Fruit fly (Drosophila melanogaster) whole organism, wandering third instar larva: Measurements from ENCODE around the gene rdgA.

Source experiments
- Abd-B ChIP-seq: fragments of >200 bp; optimal IDR thresholded peaks from 2 replicates; lab custom pipeline; 2017; ENCODE audit warnings: missing biosample characterization, missing genetic modification characterization
- CG32264 ChIP-seq: fragments of 200-800 bp; sonication (Bioruptor generic); optimal IDR thresholded peaks from 2 replicates; lab custom pipeline; 2016; ENCODE audit warnings: missing biosample characterization, missing genetic modification characterization
- CG9705 ChIP-seq: fragments of 200-800 bp; sonication (Bioruptor generic); optimal IDR thresholded peaks from 2 replicates; lab custom pipeline; 2018; ENCODE audit warnings: missing biosample characterization, mild to moderate bottlenecking, missing genetic modification characterization
- CrebA ChIP-seq: fragments of 200-800 bp; sonication (Bioruptor generic); optimal IDR thresholded peaks from 2 replicates; lab custom pipeline; 2016; ENCODE audit warnings: missing biosample characterization, mild to moderate bottlenecking, missing genetic modification characterization, borderline replicate concordance
- Dfd ChIP-seq: fragments of >200 bp; optimal IDR thresholded peaks from 2 replicates; lab custom pipeline; 2017; ENCODE audit warnings: missing biosample characterization, missing genetic modification characterization
- Dif ChIP-seq: fragments of 200-275, 200-300 bp; sonication (Bioruptor generic); optimal IDR thresholded peaks from 2 replicates; lab custom pipeline; 2018; ENCODE audit warnings: missing biosample characterization, missing genetic modification characterization; ENCODE audit not compliant: partially characterized antibody
- GATAd ChIP-seq: sonication (Bioruptor generic); optimal IDR thresholded peaks from 2 replicates; lab custom pipeline; 2016; ENCODE audit warnings: missing biosample characterization, missing genetic modification characterization
- HLH106 ChIP-seq: fragments of 200-800 bp; optimal IDR thresholded peaks from 3 replicates; lab custom pipeline; 2019; ENCODE audit warnings: missing biosample characterization, mild to moderate bottlenecking, missing genetic modification characterization, moderate library complexity
- Hnf4 ChIP-seq: fragments of 200-800 bp; sonication (Bioruptor generic); optimal IDR thresholded peaks from 2 replicates; lab custom pipeline; 2016; ENCODE audit warnings: missing biosample characterization, mild to moderate bottlenecking, missing genetic modification characterization
- Hr78 ChIP-seq: fragments of >200 bp; optimal IDR thresholded peaks from 2 replicates; lab custom pipeline; 2017; ENCODE audit warnings: missing biosample characterization, missing genetic modification characterization
- Hr83 ChIP-seq: fragments of 200-300 bp; sonication (Bioruptor generic); optimal IDR thresholded peaks from 2 replicates; lab custom pipeline; 2016; ENCODE audit warnings: missing biosample characterization, mild to moderate bottlenecking, missing genetic modification characterization, moderate library complexity; ENCODE audit not compliant: poor library complexity, severe bottlenecking
- Jra ChIP-seq: sonication (Bioruptor generic); optimal IDR thresholded peaks from 2 replicates; lab custom pipeline; 2016; ENCODE audit warnings: missing biosample characterization, missing genetic modification characterization
- Mio ChIP-seq: sonication (Bioruptor generic); optimal IDR thresholded peaks from 2 replicates; lab custom pipeline; 2016; ENCODE audit warnings: missing biosample characterization, missing genetic modification characterization
- Myc ChIP-seq: fragments of >200 bp; optimal IDR thresholded peaks from 2 replicates; lab custom pipeline; 2017
- N ChIP-seq: fragments of >200 bp; optimal IDR thresholded peaks from 2 replicates; lab custom pipeline; 2018; ENCODE audit warnings: missing biosample characterization, missing external identifiers, missing genetic modification characterization
- OdsH ChIP-seq: fragments of 200-800 bp; sonication (Bioruptor generic); optimal IDR thresholded peaks from 2 replicates; lab custom pipeline; 2016; ENCODE audit warnings: missing biosample characterization, mild to moderate bottlenecking, missing genetic modification characterization
- Rel ChIP-seq, 2 experiments: fragments of 200-800 bp; sonication (Bioruptor generic) in 1 of 2; optimal IDR thresholded peaks; 2 replicates in 1 of 2; 3 replicates in 1 of 2; lab custom pipeline; 2016 to 2019; ENCODE audit warnings: mild to moderate bottlenecking in 2 of 2, missing biosample characterization in 2 of 2, missing genetic modification characterization in 2 of 2, moderate library complexity in 1 of 2
- Sp1 ChIP-seq: fragments of 200-800 bp; sonication (Bioruptor generic); optimal IDR thresholded peaks from 3 replicates; lab custom pipeline; 2019; ENCODE audit warnings: missing biosample characterization, mild to moderate bottlenecking, missing genetic modification characterization, moderate library complexity
- Vsx2 ChIP-seq: fragments of 200-300, 225-300 bp; sonication (Bioruptor generic); optimal IDR thresholded peaks from 2 replicates; lab custom pipeline; 2018; ENCODE audit warnings: missing biosample characterization, missing genetic modification characterization; ENCODE audit not compliant: partially characterized antibody
- br ChIP-seq: fragments of 200-800 bp; sonication (Bioruptor generic); optimal IDR thresholded peaks from 2 replicates; lab custom pipeline; 2016; ENCODE audit warnings: missing biosample characterization, missing genetic modification characterization
- brk ChIP-seq: fragments of 200-800 bp; sonication (Bioruptor generic); optimal IDR thresholded peaks from 2 replicates; lab custom pipeline; 2016; ENCODE audit warnings: missing biosample characterization, mild to moderate bottlenecking, missing genetic modification characterization
- dl ChIP-seq, 2 experiments: fragments of 175-275, 200-275 bp in 1 of 2; fragments of 200-275 bp in 1 of 2; sonication (Bioruptor generic); optimal IDR thresholded peaks; lab custom pipeline; 2018; ENCODE audit warnings: mild to moderate bottlenecking in 2 of 2, missing biosample characterization in 2 of 2, missing genetic modification characterization in 2 of 2, moderate library complexity in 2 of 2; ENCODE audit not compliant: partially characterized antibody in 2 of 2, insufficient read depth in 1 of 2
- dmrt93B ChIP-seq: fragments of 200-800 bp; sonication (Bioruptor generic); optimal IDR thresholded peaks from 2 replicates; lab custom pipeline; 2018; ENCODE audit warnings: missing biosample characterization, mild to moderate bottlenecking, missing genetic modification characterization
- dsf ChIP-seq: sonication (Bioruptor generic); optimal IDR thresholded peaks from 2 replicates; lab custom pipeline; 2016; ENCODE audit warnings: missing biosample characterization, missing genetic modification characterization, borderline replicate concordance
- ey ChIP-seq: fragments of 200-800 bp; sonication (Bioruptor generic); optimal IDR thresholded peaks from 2 replicates; lab custom pipeline; 2016; ENCODE audit warnings: missing biosample characterization, missing genetic modification characterization
- foxo ChIP-seq, 2 experiments: fragments of 200-800 bp; sonication (Bioruptor generic); optimal IDR thresholded peaks; 2 replicates in 1 of 2; 3 replicates in 1 of 2; lab custom pipeline; 2016 to 2017; ENCODE audit warnings: missing biosample characterization in 2 of 2, missing genetic modification characterization in 2 of 2
- fru ChIP-seq: fragments of 200-800 bp; sonication (Bioruptor generic); optimal IDR thresholded peaks from 3 replicates; lab custom pipeline; 2016; ENCODE audit warnings: missing biosample characterization, mild to moderate bottlenecking, missing genetic modification characterization
- h ChIP-seq: fragments of 200-800 bp; sonication (Bioruptor generic); optimal IDR thresholded peaks from 3 replicates; lab custom pipeline; 2016; ENCODE audit warnings: missing biosample characterization, mild to moderate bottlenecking, missing genetic modification characterization
- jim ChIP-seq: fragments of 175-275, 200-325 bp; sonication (Bioruptor generic); optimal IDR thresholded peaks from 2 replicates; lab custom pipeline; 2016; ENCODE audit warnings: missing biosample characterization, mild to moderate bottlenecking, missing genetic modification characterization
- lola ChIP-seq: fragments of >200 bp; optimal IDR thresholded peaks from 2 replicates; lab custom pipeline; 2017; ENCODE audit warnings: missing biosample characterization, missing genetic modification characterization
- pan ChIP-seq: fragments of >200 bp; optimal IDR thresholded peaks from 2 replicates; lab custom pipeline; 2017
- psq ChIP-seq: fragments of 200-800 bp; sonication (Bioruptor generic); optimal IDR thresholded peaks from 3 replicates; lab custom pipeline; 2017; ENCODE audit warnings: missing biosample characterization, mild to moderate bottlenecking, missing genetic modification characterization, moderate library complexity
- rgr ChIP-seq: fragments of 200-800 bp; sonication (Bioruptor generic); optimal IDR thresholded peaks from 3 replicates; lab custom pipeline; 2016; ENCODE audit warnings: missing biosample characterization, mild to moderate bottlenecking, missing genetic modification characterization
- sage ChIP-seq: fragments of 200-800 bp; sonication (Bioruptor generic); optimal IDR thresholded peaks from 2 replicates; lab custom pipeline; 2016; ENCODE audit warnings: missing biosample characterization, mild to moderate bottlenecking, missing genetic modification characterization
- sv ChIP-seq: fragments of 200-800 bp; sonication (Bioruptor generic); optimal IDR thresholded peaks from 3 replicates; lab custom pipeline; 2016; ENCODE audit warnings: missing biosample characterization, missing genetic modification characterization
- tai ChIP-seq: sonication (Bioruptor generic); optimal IDR thresholded peaks from 2 replicates; lab custom pipeline; 2016; ENCODE audit warnings: missing biosample characterization, missing genetic modification characterization
- usp ChIP-seq: fragments of >200 bp; optimal IDR thresholded peaks from 2 replicates; lab custom pipeline; 2017; ENCODE audit warnings: missing biosample characterization, missing genetic modification characterization
- woc ChIP-seq: sonication (Bioruptor generic); optimal IDR thresholded peaks from 2 replicates; lab custom pipeline; 2016; ENCODE audit warnings: missing biosample characterization, mild to moderate bottlenecking, missing genetic modification characterization

The rdgA gene

DNA sequence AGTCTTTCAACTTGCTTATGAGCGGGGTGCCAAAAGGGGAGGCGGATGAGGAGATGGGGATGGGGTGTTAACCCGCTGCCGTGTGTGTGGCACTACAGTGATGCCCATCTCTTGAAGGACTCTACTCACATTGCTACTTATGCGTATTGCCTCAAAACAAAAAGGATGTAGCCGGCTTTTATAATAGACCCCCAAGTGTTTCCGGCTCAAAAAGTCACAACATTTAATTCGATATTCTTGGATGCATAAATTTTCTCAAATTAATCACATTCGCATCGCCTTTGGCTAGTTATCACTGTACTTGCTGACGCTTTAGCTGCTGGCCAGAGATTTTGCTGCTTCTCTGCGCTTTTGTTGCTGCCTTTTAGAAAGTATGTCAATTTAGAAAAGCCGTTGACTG is 15.9 kb upstream of the rdgA start:
- TF ChIP-seq Dfd (GFP tag; lab: Kevin White, UChicago) (no peak), lola (GFP tag; lab: Kevin White, UChicago) (no peak), Hr78 (GFP tag; lab: Kevin White, UChicago) (no peak), pan (lab: Kevin White, UChicago) (no peak), brk (GFP tag; lab: Kevin White, UChicago) (no peak), woc (GFP tag; lab: Kevin White, UChicago) (no peak), sv (GFP tag; lab: Kevin White, UChicago) (no peak), Myc (lab: Kevin White, UChicago) (no peak), Rel (GFP tag; optimal IDR thresholded peaks at IDR 0.05; lab: Kevin White, UChicago) (no peak), Rel (tag; optimal IDR thresholded peaks at IDR 0.05; lab: Kevin White, UChicago) (no peak), Abd-B (GFP tag; lab: Kevin White, UChicago) (no peak), Jra (GFP tag; lab: Kevin White, UChicago) (no peak), CG9705 (no peak), Hnf4 (GFP tag; lab: Kevin White, UChicago) (peak; percentile 22), Vsx2 (GFP tag; lab: Kevin White, UChicago) (no peak), sage (no peak), jim (GFP tag; lab: Kevin White, UChicago) (no peak), usp (GFP tag; lab: Kevin White, UChicago) (no peak), fru (GFP tag; lab: Kevin White, UChicago) (no peak), GATAd (GFP tag; lab: Kevin White, UChicago) (no peak), Mio (GFP tag; lab: Kevin White, UChicago) (no peak), dmrt93B (GFP tag; lab: Kevin White, UChicago) (peak; percentile 27), foxo (GFP tag; optimal IDR thresholded peaks at IDR 0.05; lab: Kevin White, UChicago) (peak in 1 of 2 experiments; percentile 56), Hr83 (GFP tag; lab: Kevin White, UChicago) (no peak), CG32264 (GFP tag; lab: Kevin White, UChicago) (no peak), Dif (GFP tag; lab: Kevin White, UChicago) (no peak), OdsH (no peak), psq (GFP tag; lab: Kevin White, UChicago) (no peak), ey (GFP tag; lab: Kevin White, UChicago) (peak; percentile 56), dl (GFP tag; optimal IDR thresholded peaks at IDR 0.05; lab: Kevin White, UChicago; ENCODE audit: insufficient read depth in 1 of 2, partially characterized antibody in 2 of 2) (no peak), CrebA (GFP tag; lab: Kevin White, UChicago) (no peak), tai (GFP tag; lab: Kevin White, UChicago) (no peak), dsf (GFP tag; lab: Kevin White, UChicago) (no peak), N (GFP tag; lab: Kevin White, UChicago) (no peak), rgr (GFP tag; lab: Kevin White, UChicago) (peak; percentile 47), h (peak; percentile 60), Sp1 (GFP tag; lab: Kevin White, UChicago) (no peak), br (GFP tag; lab: Kevin White, UChicago) (no peak), HLH106 (tag; lab: Kevin White, UChicago) (peak; percentile 57)

DNA sequence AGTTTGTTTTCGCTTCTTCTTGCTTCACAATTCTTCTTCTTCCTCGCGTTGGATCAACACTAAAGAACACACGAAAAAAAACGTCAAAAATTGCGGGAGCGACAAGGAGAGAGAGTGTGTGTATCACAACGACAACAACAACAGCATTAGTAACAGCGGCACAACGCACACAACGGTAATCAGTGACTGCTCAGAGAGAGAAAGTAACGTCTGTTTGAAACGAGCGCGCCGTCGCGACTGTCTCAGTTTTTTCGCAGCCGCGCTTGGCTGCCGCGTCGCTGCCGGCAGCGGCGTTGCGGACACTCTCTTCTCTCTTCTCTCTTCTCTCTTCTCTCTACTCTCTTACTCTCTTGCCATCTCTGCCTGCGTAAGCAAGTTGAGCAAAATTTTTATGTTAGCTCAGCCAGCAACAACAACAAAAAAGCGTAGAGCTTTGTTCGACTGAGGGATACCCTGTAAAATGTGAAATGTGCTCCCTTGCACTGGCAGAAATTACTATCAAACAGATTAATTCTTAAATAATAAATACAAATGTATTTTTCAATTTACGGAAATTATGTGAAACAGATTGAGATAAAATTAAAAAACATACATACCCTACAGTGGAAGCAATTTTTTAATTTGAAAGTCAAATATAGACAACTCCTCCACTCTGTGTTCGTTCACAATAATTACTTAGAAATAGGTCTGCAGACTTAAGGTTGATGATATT is 15.1 kb upstream of the rdgA start:
- TF ChIP-seq dmrt93B (GFP tag; lab: Kevin White, UChicago): no peak
- peak; percentile 46 for TF ChIP-seq Vsx2 (GFP tag; lab: Kevin White, UChicago)
- peak; percentile 61 for TF ChIP-seq woc (GFP tag; lab: Kevin White, UChicago)
- no peak for TF ChIP-seq Hr78 (GFP tag; lab: Kevin White, UChicago)
- TF ChIP-seq brk (GFP tag; lab: Kevin White, UChicago): no peak
- TF ChIP-seq Dif (GFP tag; lab: Kevin White, UChicago): peak; percentile 91
- TF ChIP-seq N (GFP tag; lab: Kevin White, UChicago): no peak
- TF ChIP-seq GATAd (GFP tag; lab: Kevin White, UChicago): no peak
- peak; percentile 58 for TF ChIP-seq rgr (GFP tag; lab: Kevin White, UChicago)
- TF ChIP-seq br (GFP tag; lab: Kevin White, UChicago): peak; percentile 18
- no peak for TF ChIP-seq Sp1 (GFP tag; lab: Kevin White, UChicago)
- TF ChIP-seq pan (lab: Kevin White, UChicago): no peak
- no peak for TF ChIP-seq CG32264 (GFP tag; lab: Kevin White, UChicago)
- TF ChIP-seq h: peak; percentile 32
- TF ChIP-seq psq (GFP tag; lab: Kevin White, UChicago): peak; percentile 62
- peak; percentile 7 for TF ChIP-seq Jra (GFP tag; lab: Kevin White, UChicago)
- no peak for TF ChIP-seq dsf (GFP tag; lab: Kevin White, UChicago)
- TF ChIP-seq fru (GFP tag; lab: Kevin White, UChicago): peak; percentile 72
- peak; percentile 24 for TF ChIP-seq ey (GFP tag; lab: Kevin White, UChicago)
- TF ChIP-seq CrebA (GFP tag; lab: Kevin White, UChicago): peak; percentile 83
- TF ChIP-seq OdsH: no peak
- TF ChIP-seq Abd-B (GFP tag; lab: Kevin White, UChicago): no peak
- peak; percentile 18 for TF ChIP-seq Hr83 (GFP tag; lab: Kevin White, UChicago)
- no peak for TF ChIP-seq Dfd (GFP tag; lab: Kevin White, UChicago)
- TF ChIP-seq dl (GFP tag; optimal IDR thresholded peaks at IDR 0.05; lab: Kevin White, UChicago; ENCODE audit: insufficient read depth in 1 of 2, partially characterized antibody in 2 of 2): peak; percentile 81 to 88
- TF ChIP-seq Hnf4 (GFP tag; lab: Kevin White, UChicago): no peak
- no peak for TF ChIP-seq usp (GFP tag; lab: Kevin White, UChicago)
- TF ChIP-seq lola (GFP tag; lab: Kevin White, UChicago): no peak
- TF ChIP-seq tai (GFP tag; lab: Kevin White, UChicago): no peak
- peak; percentile 22 for TF ChIP-seq HLH106 (tag; lab: Kevin White, UChicago)
- no peak for TF ChIP-seq Mio (GFP tag; lab: Kevin White, UChicago)
- peak; percentile 50 for TF ChIP-seq Rel (GFP tag; optimal IDR thresholded peaks at IDR 0.05; lab: Kevin White, UChicago)
- peak; percentile 10 for TF ChIP-seq Rel (tag; optimal IDR thresholded peaks at IDR 0.05; lab: Kevin White, UChicago)
- TF ChIP-seq foxo (GFP tag; optimal IDR thresholded peaks at IDR 0.05; lab: Kevin White, UChicago): peak in 1 of 2 experiments; percentile 42
- TF ChIP-seq Myc (lab: Kevin White, UChicago): no peak
- peak; percentile 21 for TF ChIP-seq jim (GFP tag; lab: Kevin White, UChicago)
- peak; percentile 58 for TF ChIP-seq sv (GFP tag; lab: Kevin White, UChicago)
- no peak for TF ChIP-seq CG9705
- TF ChIP-seq sage: peak; percentile 58
